Worm (Caenorhabditis elegans) whole organism, L3 larva: ENCODE results near the gene set-27.
"Not testable (repeated sequence)": the region's sequence is repeated elsewhere in the genome, so short reads cannot be mapped to it uniquely, and the experiment has no call there.

Experiments
- ZK546.5 ChIP-seq: sonication (generic microtip); optimal IDR thresholded peaks from 2 replicates; lab custom pipeline; 2017; ENCODE audit warnings: missing biosample characterization, missing genetic modification characterization
- ceh-16 ChIP-seq: sonication (generic microtip); optimal IDR thresholded peaks from 2 replicates; lab custom pipeline; 2017; ENCODE audit warnings: missing biosample characterization, missing genetic modification characterization
- ceh-28 ChIP-seq: fragments of 150-350 bp; optimal IDR thresholded peaks from 2 replicates; lab custom pipeline; 2014; ENCODE audit warnings: missing biosample characterization, missing genetic modification reagents, missing genetic modification characterization
- ceh-82 ChIP-seq: fragments of 150-350 bp; optimal IDR thresholded peaks from 2 replicates; lab custom pipeline; 2014; ENCODE audit warnings: missing biosample characterization, missing genetic modification characterization
- ceh-9 ChIP-seq: sonication (generic microtip); optimal IDR thresholded peaks from 2 replicates; lab custom pipeline; 2018; ENCODE audit warnings: missing biosample characterization, missing genetic modification characterization
- daf-12 ChIP-seq: fragments of 150-350 bp; optimal IDR thresholded peaks from 2 replicates; lab custom pipeline; 2014; ENCODE audit warnings: missing biosample characterization, missing genetic modification reagents, missing genetic modification characterization
- egl-5 ChIP-seq: fragments of 150-350 bp; optimal IDR thresholded peaks from 2 replicates; lab custom pipeline; 2017; ENCODE audit warnings: missing biosample characterization, missing genetic modification reagents, missing genetic modification characterization, inconsistent platforms
- elt-1 ChIP-seq: fragments of 150-350 bp; optimal IDR thresholded peaks from 2 replicates; lab custom pipeline; 2014; ENCODE audit warnings: missing biosample characterization, missing genetic modification characterization
- elt-2 ChIP-seq: sonication (generic microtip); optimal IDR thresholded peaks from 2 replicates; lab custom pipeline; 2016; ENCODE audit warnings: missing genetic modification reagents, mild to moderate bottlenecking, missing genetic modification characterization, missing compliant biosample characterization
- eor-1 ChIP-seq, 2 experiments: fragments of 150-350 bp; optimal IDR thresholded peaks; 2 replicates each; lab custom pipeline; 2014 to 2018; ENCODE audit warnings: missing biosample characterization in 2 of 2, missing genetic modification characterization in 2 of 2
- fkh-10 ChIP-seq: sonication (generic microtip); optimal IDR thresholded peaks from 2 replicates; lab custom pipeline; 2017; ENCODE audit warnings: missing biosample characterization, missing genetic modification reagents, missing genetic modification characterization
- hmg-11 ChIP-seq: sonication (generic microtip); optimal IDR thresholded peaks from 2 replicates; lab custom pipeline; 2016; ENCODE audit warnings: missing genetic modification characterization, missing compliant biosample characterization
- jun-1 ChIP-seq: fragments of 150-350 bp; optimal IDR thresholded peaks from 2 replicates; lab custom pipeline; 2014; ENCODE audit warnings: missing biosample characterization, missing genetic modification reagents, missing genetic modification characterization
- lin-15B ChIP-seq: fragments of 150-350 bp; optimal IDR thresholded peaks from 2 replicates; lab custom pipeline; 2014; ENCODE audit warnings: missing biosample characterization, missing genetic modification characterization
- mml-1 ChIP-seq: fragments of 150-350 bp; sonication (generic microtip); optimal IDR thresholded peaks from 3 replicates; lab custom pipeline; 2014; ENCODE audit warnings: missing biosample characterization, missing genetic modification characterization
- nfya-1 ChIP-seq: sonication (generic microtip); optimal IDR thresholded peaks from 2 replicates; lab custom pipeline; 2017; ENCODE audit warnings: missing genetic modification characterization, mild to moderate bottlenecking, missing compliant biosample characterization, antibody characterized with exemption, moderate library complexity; ENCODE audit not compliant: insufficient read depth
- nhr-12 ChIP-seq: fragments of 150-350 bp; optimal IDR thresholded peaks from 2 replicates; lab custom pipeline; 2014; ENCODE audit warnings: missing biosample characterization, missing genetic modification characterization
- nhr-23 ChIP-seq: fragments of 150-350 bp; optimal IDR thresholded peaks from 2 replicates; lab custom pipeline; 2014; ENCODE audit warnings: missing biosample characterization, missing genetic modification reagents, missing genetic modification characterization
- nhr-237 ChIP-seq: fragments of 150-350 bp; optimal IDR thresholded peaks from 2 replicates; lab custom pipeline; 2014; ENCODE audit warnings: missing biosample characterization, missing genetic modification characterization
- nhr-67 ChIP-seq: fragments of 150-350 bp; optimal IDR thresholded peaks from 2 replicates; lab custom pipeline; 2014; ENCODE audit warnings: missing biosample characterization, missing genetic modification characterization
- nhr-76 ChIP-seq: fragments of 150-350 bp; sonication (generic microtip); optimal IDR thresholded peaks from 5 replicates; lab custom pipeline; 2014; ENCODE audit warnings: missing biosample characterization, missing genetic modification characterization
- pha-4 ChIP-seq: fragments of 150-350 bp; optimal IDR thresholded peaks from 2 replicates; lab custom pipeline; 2014; ENCODE audit warnings: missing biosample characterization, missing genetic modification reagents, missing genetic modification characterization
- pqm-1 ChIP-seq: fragments of 150-350 bp; optimal IDR thresholded peaks from 2 replicates; lab custom pipeline; 2017; ENCODE audit warnings: missing biosample characterization, missing genetic modification characterization, inconsistent platforms
- snpc-4 ChIP-seq: fragments of 150-350 bp; optimal IDR thresholded peaks from 2 replicates; lab custom pipeline; 2014; ENCODE audit warnings: missing biosample characterization, missing genetic modification characterization
- tbx-2 ChIP-seq: sonication (generic microtip); optimal IDR thresholded peaks from 2 replicates; lab custom pipeline; 2016; ENCODE audit warnings: mild to moderate bottlenecking, missing genetic modification characterization, missing compliant biosample characterization
- unc-39 ChIP-seq: sonication (generic microtip); optimal IDR thresholded peaks from 4 replicates; lab custom pipeline; 2017; ENCODE audit warnings: missing biosample characterization, missing genetic modification characterization
- unc-62 ChIP-seq: fragments of 150-350 bp; sonication (generic microtip); optimal IDR thresholded peaks from 4 replicates; lab custom pipeline; 2014; ENCODE audit warnings: missing biosample characterization, missing genetic modification reagents, missing genetic modification characterization

Gene set-27

DNA sequence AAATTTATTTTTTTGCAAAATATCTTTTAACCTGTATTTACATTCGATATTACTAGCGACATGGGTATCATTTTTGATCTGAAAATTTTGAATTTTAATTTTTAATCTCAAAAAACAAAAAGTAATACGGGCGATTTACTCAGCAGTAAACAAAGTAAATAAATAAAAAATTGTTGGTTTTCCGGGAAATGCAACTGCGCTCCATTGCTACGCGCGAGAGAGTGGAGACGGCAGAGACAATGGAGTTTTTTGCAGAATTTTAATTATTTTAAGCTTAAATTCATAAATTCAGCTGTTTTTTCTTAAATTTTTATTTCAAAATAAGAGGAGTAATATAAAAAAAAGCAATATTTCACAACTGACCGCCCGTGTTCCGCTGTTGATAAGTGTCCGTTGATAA, 2.0 kb upstream of the set-27 start, which contains the start of gene slc-30A9:
Gene slc-30A9, minus strand, starts transcription at position 78 of the 400 bp plus-strand sequence.
- TF ChIP-seq pha-4 (tag; lab: Kevin White, UChicago) (peak; percentile 85), lin-15B (tag; lab: Kevin White, UChicago) (peak; percentile 70), tbx-2 (tag; lab: Kevin White, UChicago) (no peak), nfya-1 (peak; percentile 43)

DNA sequence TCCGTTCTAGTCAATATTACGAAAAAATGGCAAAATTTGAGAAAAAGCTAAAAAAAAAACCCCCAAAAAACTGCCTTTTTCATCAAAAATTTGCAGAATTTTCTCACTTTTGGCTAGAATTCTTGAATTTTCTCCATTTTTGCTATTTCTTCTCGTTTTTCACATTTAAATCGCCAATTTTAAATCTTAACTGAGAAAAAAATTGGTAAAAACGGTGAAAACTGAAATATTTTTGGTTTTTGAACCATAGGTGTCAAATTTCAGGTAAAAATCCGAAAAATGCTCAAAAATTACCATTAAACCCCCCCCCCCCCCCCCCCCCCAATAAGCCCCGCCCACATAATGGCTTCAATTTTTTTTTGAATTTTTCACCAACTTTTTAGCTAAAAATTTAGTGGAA, 1.4 kb upstream of the set-27 start, which contains the start of gene cox-6B:
Gene cox-6B, plus strand, starts transcription at position 301 of the 400 bp plus-strand sequence.
- TF ChIP-seq nhr-237 (tag; lab: Kevin White, UChicago); hmg-11 (tag; lab: Kevin White, UChicago); eor-1 (tag; optimal IDR thresholded peaks at IDR 0.05; lab: Kevin White, UChicago): not testable (repeated sequence)

- TF ChIP-seq lin-15B (tag; lab: Kevin White, UChicago) = no peak
- TF ChIP-seq egl-5 = no peak
- TF ChIP-seq daf-12 (tag; lab: Kevin White, UChicago) = no peak
- TF ChIP-seq, all 47 proteins: peak for 0
These were observed 9.5 kb downstream of the set-27 start for ce11 chrIII:2710211-2710610.

DNA sequence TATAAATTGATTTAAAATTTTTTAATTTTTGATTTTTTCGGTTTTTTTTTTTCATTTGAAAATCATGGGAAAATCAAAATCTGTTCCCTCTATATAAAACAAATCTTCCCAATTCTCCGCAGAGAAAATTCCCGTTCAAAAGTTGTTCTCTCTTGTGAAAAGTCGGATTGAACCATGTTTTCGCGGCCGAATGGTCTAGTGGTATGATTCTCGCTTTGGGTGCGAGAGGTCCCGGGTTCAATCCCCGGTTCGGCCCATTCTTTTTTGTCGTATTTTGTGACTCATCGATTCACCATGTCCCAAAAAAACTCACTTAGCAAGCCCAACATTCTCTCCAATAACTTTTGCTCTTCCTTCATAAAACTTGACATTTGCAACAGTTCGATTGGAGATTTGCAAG, 10.8 kb downstream of the set-27 start:
- TF ChIP-seq elt-1 (tag; lab: Kevin White, UChicago) = no peak
- peak; percentile 12 for TF ChIP-seq nfya-1
- no peak for TF ChIP-seq unc-39 (tag; lab: Kevin White, UChicago)
- TF ChIP-seq hmg-11 (tag; lab: Kevin White, UChicago) = peak; percentile 10
- TF ChIP-seq ceh-9 (tag; lab: Kevin White, UChicago) = no peak
- no peak for TF ChIP-seq ZK546.5 (tag; lab: Kevin White, UChicago)

DNA sequence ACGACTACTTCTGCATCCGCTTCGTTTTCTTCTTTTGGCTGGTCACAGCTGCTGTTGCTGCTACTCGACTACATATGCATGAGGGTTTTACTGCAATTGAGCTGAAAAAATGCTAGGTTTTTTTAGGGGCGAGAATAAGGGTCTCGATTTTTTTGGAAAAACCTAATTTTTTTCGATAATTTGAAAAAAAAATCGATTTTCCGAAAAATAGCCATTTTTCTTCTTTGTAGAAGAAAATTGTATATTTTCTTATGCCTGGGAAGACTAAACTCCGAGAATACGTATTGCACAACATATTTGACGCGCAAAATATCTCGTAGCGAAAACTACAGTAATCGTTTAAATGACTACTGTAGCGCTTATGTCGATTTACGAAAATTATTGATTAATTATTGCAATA, 15.8 kb downstream of the set-27 start, which contains the start of gene tmem-132:
Gene tmem-132, minus strand, starts transcription at position 101 of the 400 bp plus-strand sequence.
- peak; percentile 21 for TF ChIP-seq hmg-11 (tag; lab: Kevin White, UChicago)
- TF ChIP-seq unc-62 (GFP tag; lab: Kevin White, UChicago) = no peak

- TF ChIP-seq ceh-82 (no peak), nhr-76 (tag; lab: Kevin White, UChicago) (no peak), elt-1 (tag; lab: Kevin White, UChicago) (no peak), ceh-28 (tag; lab: Kevin White, UChicago) (no peak), tbx-2 (tag; lab: Kevin White, UChicago) (no peak), jun-1 (tag; lab: Kevin White, UChicago) (no peak), eor-1 (tag; optimal IDR thresholded peaks at IDR 0.05; lab: Kevin White, UChicago) (no peak), nhr-67 (tag; lab: Kevin White, UChicago) (no peak), nhr-23 (tag; lab: Kevin White, UChicago) (no peak), pqm-1 (no peak), ceh-16 (tag; lab: Kevin White, UChicago) (no peak), nfya-1 (no peak), ceh-9 (tag; lab: Kevin White, UChicago) (no peak), nhr-12 (tag; lab: Kevin White, UChicago) (no peak)
These were observed 24.2 kb downstream of the set-27 start, which contains the start of gene Y71H2AM.11 for ce11 chrIII:2724992-2725220. TSS of gene Y71H2AM.11 (minus strand) at chrIII:2725092.

ce11 chrIII:2725221-2726203, 24.8 kb downstream of the set-27 start, which contains the start of gene cosa-1:
TSS of gene cosa-1 (plus strand) at chrIII:2726116.
- peak; percentile 18 for TF ChIP-seq pqm-1
- TF ChIP-seq pha-4 (tag; lab: Kevin White, UChicago) = peak; percentile 27
- TF ChIP-seq ceh-9 (tag; lab: Kevin White, UChicago) = no peak
- TF ChIP-seq nfya-1 = peak; percentile 4

DNA sequence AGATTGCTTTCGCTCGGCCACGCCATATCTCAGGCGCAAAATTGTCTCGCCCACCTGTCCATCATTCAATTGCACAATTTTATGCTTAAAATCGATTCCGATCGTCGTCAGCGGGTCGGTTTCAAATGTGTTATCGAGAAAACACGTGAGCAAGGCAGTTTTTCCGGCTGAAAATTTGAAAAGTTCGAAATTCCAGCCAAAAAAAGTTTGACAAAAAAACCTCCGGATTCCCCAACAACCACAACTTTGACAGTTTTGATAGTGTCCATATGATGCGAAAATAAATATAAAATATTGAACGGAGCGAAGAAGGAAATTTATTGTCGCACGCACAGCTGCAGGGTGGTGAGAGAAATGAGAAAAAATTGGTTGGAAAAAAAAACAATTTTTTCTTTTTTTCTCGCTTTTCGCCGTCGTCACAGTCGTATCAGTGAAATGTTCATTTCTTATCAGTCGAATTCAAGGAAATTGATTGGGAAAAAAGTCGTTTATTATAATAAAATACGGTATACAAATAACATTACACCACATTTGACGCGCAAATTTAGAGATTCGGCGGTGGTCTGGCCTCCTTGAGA, 33.0 kb downstream of the set-27 start, which contains the start of gene Y71H2AM.12:
Gene Y71H2AM.12, minus strand, starts transcription at position 486 of the 578 bp plus-strand sequence.
- no peak for TF ChIP-seq mml-1 (tag; lab: Kevin White, UChicago)
- TF ChIP-seq snpc-4 (tag; lab: Kevin White, UChicago) = no peak
- TF ChIP-seq fkh-10 = no peak
- no peak for TF ChIP-seq unc-62 (GFP tag; lab: Kevin White, UChicago)
- TF ChIP-seq elt-2 = peak; percentile 70
